Worm (Caenorhabditis elegans) whole organism, mixed stage, embryonic: ENCODE data around the gene pck-1.

Source experiments
- ceh-83 ChIP-seq: fragments of 200-800 bp; sonication (Bioruptor generic); optimal IDR thresholded peaks from 2 replicates; lab custom pipeline; 2018; ENCODE audit warnings: mild to moderate bottlenecking, missing genetic modification characterization, missing compliant biosample characterization
- elt-3 ChIP-seq: fragments of 150-350 bp; optimal IDR thresholded peaks from 2 replicates; lab custom pipeline; 2014; ENCODE audit warnings: missing biosample characterization, missing genetic modification characterization
- lin-13 ChIP-seq: fragments of 150-350 bp; optimal IDR thresholded peaks from 2 replicates; lab custom pipeline; 2014; ENCODE audit warnings: missing biosample characterization, missing genetic modification characterization
- lsy-2 ChIP-seq: fragments of 150-350 bp; optimal IDR thresholded peaks from 2 replicates; lab custom pipeline; 2014; ENCODE audit warnings: missing biosample characterization, missing genetic modification characterization
- unc-39 ChIP-seq: fragments of 150-350 bp; optimal IDR thresholded peaks from 2 replicates; lab custom pipeline; 2014; ENCODE audit warnings: missing biosample characterization, missing genetic modification characterization
- unc-62 ChIP-seq: fragments of 150-350 bp; optimal IDR thresholded peaks from 2 replicates; lab custom pipeline; 2014; ENCODE audit warnings: missing biosample characterization, missing genetic modification reagents, missing genetic modification characterization
- ztf-11 ChIP-seq: fragments of 150-350 bp; optimal IDR thresholded peaks from 2 replicates; lab custom pipeline; 2014; ENCODE audit warnings: missing biosample characterization, missing genetic modification characterization

DNA sequence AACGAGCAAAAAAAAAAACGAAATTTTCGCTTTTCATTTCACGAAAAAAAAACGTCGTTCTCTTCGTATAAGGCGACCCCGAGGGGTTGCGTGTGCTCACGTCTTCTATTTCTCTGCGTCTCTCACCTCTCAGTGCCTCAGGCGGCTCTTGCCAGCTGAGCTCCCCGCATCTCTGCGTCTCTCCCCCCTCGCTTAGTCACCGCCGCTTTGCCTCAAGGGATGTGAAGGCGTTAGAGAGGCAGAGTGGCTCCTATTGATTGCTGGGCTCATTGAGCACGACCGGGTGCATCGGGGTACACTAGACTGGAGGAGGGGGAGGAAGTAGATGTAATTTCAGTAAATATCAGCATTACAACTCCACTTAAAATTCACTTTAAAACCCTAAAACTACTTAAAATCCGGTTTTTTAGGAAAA lies 40.5 kb downstream of the pck-1 start:
- TF ChIP-seq unc-39 (tag; lab: Kevin White, UChicago) (no peak), ztf-11 (tag; lab: Kevin White, UChicago) (peak; percentile 45), unc-62 (GFP tag; lab: Kevin White, UChicago) (no peak), elt-3 (tag; lab: Kevin White, UChicago) (no peak), ceh-83 (GFP tag; lab: Kevin White, UChicago) (no peak), lsy-2 (tag; lab: Kevin White, UChicago) (no peak), lin-13 (tag; lab: Kevin White, UChicago) (no peak)
